Fruit fly (Drosophila melanogaster) whole organism, larva: ENCODE data around the gene CG7214.
"Not testable (repeated sequence)": the region's sequence is repeated elsewhere in the genome, so short reads cannot be mapped to it uniquely, and the experiment has no call there.

ENCODE experiments used
- noc ChIP-seq: fragments of 200-800 bp; sonication (Bioruptor generic); optimal IDR thresholded peaks from 3 replicates; lab custom pipeline; 2019; ENCODE audit warnings: missing biosample characterization, mild to moderate bottlenecking, missing genetic modification characterization, moderate library complexity

Gene CG7214

dm6 chr2L:7753086-7753485 is 8.4 kb upstream of the CG7214 start, which contains the start of gene CG7203:
Gene CG7203, minus strand, starts transcription at chr2L:7753186.
- no peak for TF ChIP-seq noc

DNA sequence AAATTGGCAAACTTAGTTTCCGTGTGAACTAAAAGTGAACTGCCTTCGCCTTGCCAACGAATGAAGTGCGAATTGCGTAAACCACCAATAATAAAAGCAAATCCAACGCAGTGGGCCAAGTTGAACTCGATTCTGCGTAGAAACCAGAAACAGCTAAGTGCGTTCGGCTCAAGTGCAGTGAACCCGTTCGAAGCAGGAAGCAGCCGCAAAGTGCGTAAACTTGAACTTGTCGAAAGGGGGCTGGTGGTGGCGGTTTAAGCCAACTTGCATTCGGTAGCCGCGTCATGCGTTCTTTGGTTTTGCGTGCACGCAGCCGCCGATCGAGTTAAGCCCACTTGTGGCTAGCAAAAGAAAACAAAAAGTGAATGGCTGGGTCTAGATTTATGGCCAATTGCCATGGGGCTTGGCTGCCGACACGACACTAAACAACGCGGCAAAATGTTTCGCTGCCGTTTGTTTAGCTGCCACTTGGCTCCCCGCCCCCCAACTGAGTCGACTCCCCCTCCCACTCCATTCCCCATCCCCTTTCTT is 6.1 kb upstream of the CG7214 start:
- no peak for TF ChIP-seq noc

DNA sequence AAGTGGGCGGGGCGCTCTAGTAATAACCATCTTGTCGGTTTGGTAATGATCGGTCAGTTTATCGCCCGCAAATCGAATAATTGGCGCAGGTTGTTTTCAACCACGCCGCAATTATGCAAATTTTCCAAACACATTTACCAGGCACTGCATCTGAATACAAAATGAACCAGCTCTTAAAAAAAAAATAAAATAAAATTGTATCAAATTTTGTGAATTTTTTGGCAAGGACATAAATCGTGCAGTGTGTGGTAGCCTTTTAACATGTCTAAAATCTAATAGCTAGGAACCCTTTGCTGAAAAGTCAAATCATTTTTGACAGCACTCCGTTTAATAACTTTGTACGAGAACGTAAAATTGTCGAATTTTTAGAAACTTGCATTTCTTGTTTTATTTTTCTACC is 2.3 kb upstream of the CG7214 start, which contains the start of gene ATPsynGL:
TSS of gene ATPsynGL (plus strand) at position 301 of the 400 bp plus-strand sequence.
- TF ChIP-seq noc: no peak

- no peak for TF ChIP-seq noc
These were observed 431 bp downstream of the CG7214 start for dm6 chr2L:7744208-7744607.

- TF ChIP-seq noc: no peak
These were observed 3.2 kb downstream of the CG7214 start, which contains the start of gene Acp1 for dm6 chr2L:7741437-7741836. Gene Acp1, minus strand, starts transcription at chr2L:7741537.

DNA sequence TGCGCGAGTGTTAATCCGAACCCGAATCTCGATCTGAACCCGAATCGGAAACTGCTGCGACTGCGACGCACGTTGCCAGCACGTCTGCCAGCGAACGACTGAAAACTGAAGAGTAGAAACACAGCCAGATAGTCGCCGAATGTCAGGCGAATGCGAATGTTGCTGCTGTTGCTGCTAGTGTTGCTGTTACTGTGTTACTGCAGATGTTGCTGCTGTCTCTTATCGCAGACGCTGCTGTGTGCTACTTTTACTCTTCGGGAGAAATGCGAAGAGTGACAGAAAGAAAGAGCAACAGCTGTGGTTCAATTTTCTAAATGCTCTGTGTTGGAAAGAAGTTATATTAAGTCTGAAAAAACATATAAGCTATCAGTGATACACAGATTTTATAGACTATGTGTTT is 5.9 kb downstream of the CG7214 start, which contains the start of gene CG31904:
TSS of gene CG31904 (minus strand) at position 101 of the 400 bp plus-strand sequence.
- TF ChIP-seq noc: not testable (repeated sequence)

- not testable (repeated sequence) for TF ChIP-seq noc
These were observed 12.1 kb downstream of the CG7214 start, which contains the start of gene CG13796 for dm6 chr2L:7732570-7732969. Gene CG13796, minus strand, starts transcription at chr2L:7732670.

dm6 chr2L:7726268-7726997 is 18.2 kb downstream of the CG7214 start, which contains the start of gene CG13795:
Gene CG13795, minus strand, starts transcription at chr2L:7726298.
- peak; percentile 55 for TF ChIP-seq noc

dm6 chr2L:7722723-7723122 is 21.9 kb downstream of the CG7214 start, which contains the start of gene CG13794:
Gene CG13794, minus strand, starts transcription at chr2L:7722823.
- TF ChIP-seq noc: no peak

DNA sequence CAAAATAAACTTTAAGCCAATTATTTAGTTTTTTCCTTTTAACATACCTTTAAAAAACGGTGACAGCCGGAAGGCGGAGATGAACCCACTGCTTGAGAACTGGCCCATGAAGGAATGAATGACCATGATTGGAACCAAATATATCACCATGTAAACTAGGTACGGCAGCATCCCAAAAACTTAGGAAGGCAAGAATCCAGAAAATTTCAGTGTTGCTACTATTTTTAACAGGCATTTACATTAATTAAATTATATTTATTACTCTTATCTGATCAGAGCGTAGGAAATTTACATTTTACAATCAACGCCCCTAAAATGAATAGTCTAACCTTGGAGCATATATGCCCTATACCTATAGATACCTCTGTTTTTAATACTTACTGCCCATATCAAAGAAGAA is 22.5 kb downstream of the CG7214 start:
- TF ChIP-seq noc: no peak

- no peak for TF ChIP-seq noc
These were observed 25.3 kb downstream of the CG7214 start, which contains the start of gene CG13793 for dm6 chr2L:7719387-7719786. Gene CG13793, minus strand, starts transcription at chr2L:7719487.

- no peak for TF ChIP-seq noc
These were observed 28.1 kb downstream of the CG7214 start, which contains the start of gene CG33296 for dm6 chr2L:7716545-7716944. Gene CG33296, minus strand, starts transcription at chr2L:7716645.

DNA sequence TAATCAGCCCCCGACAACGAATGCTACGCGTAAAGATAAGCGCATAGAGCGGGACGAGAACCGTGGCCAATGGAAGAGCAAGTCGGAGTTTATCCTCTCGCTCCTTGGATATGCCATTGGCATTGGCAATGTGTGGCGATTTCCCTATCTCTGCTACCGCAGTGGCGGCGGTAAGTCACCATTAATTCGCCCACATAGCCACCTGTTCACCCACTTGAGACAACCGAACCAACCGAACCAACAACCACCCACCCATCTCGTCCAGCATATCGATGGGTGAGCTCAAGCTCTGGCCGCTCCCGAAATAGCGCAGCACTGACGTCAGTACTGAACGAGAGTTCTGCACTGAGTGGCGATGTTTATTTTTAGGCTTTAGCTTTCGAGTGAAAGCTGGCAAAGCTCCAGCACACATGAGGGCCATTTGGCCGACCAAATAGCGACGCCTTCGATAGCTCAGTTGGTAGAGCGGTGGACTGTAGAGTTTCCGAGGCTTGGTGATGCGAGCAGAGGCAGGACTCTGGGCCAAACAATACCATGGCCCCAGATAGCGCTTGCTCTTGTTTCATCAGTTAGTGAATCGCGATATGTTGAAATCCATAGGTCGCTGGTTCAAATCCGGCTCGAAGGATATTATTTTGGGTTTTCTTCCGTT is 33.5 kb downstream of the CG7214 start:
- no peak for TF ChIP-seq noc

DNA sequence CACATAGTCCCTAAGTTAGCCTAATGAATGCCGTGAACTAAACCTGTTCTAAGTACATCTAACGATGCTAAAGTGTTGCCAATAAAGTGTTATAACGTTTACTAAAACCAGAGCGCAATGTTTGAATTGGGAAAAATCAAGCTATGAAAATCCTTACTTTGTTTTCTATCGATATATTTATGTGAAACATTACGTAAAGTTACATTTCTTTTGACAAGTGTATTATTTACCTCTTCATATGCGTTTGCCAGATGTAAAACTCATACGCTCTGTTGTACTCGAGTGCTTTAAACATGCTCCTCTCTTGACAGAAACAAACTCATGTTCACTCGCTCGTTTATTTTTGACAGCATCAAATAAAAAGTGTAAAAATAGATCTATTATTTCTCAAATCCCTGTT is 34.1 kb downstream of the CG7214 start, which contains the start of gene Ntl:
TSS of gene Ntl (plus strand) at position 301 of the 400 bp plus-strand sequence.
- no peak for TF ChIP-seq noc

DNA sequence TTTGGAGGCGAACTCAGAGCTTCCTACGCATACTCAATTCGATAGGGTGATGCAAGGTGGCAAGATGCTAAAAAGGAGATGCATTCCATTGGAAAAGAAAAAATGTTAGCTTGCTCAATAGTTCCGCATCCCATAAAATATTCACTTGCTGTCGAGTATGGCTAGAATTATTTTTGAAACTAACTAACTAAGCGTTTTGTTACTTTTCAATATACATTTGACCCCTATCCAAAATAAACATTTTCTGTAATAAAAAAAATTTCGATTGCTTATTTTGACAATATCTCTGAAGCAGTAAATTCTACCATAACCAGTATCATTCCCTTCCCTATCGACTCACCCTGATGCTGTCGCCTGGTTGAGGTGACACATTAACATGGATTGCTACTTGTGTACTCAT is 41.1 kb downstream of the CG7214 start:
- TF ChIP-seq noc: peak; percentile 55

dm6 chr2L:7702383-7703188 is 42.1 kb downstream of the CG7214 start, which contains the start of gene Tep3:
Gene Tep3, plus strand, starts transcription at chr2L:7702805.
- TF ChIP-seq noc: no peak
